Worm (Caenorhabditis elegans) whole organism, early embryonic: Measurements from ENCODE around the gene F21E9.2.

ENCODE experiments used
- B0310.2 ChIP-seq: sonication (generic microtip); optimal IDR thresholded peaks from 2 replicates; lab custom pipeline; 2016; ENCODE audit warnings: mild to moderate bottlenecking, missing genetic modification characterization, missing compliant biosample characterization
- F13C5.2 ChIP-seq: sonication (generic microtip); optimal IDR thresholded peaks from 2 replicates; lab custom pipeline; 2017; ENCODE audit warnings: mild to moderate bottlenecking, missing genetic modification characterization, inconsistent platforms, missing compliant biosample characterization
- aly-1 ChIP-seq: sonication (generic microtip); optimal IDR thresholded peaks from 2 replicates; lab custom pipeline; 2016; ENCODE audit warnings: missing genetic modification characterization, missing compliant biosample characterization
- ama-1 ChIP-seq: fragments of 150-350 bp; optimal IDR thresholded peaks from 2 replicates; lab custom pipeline; 2014
- ceh-13 ChIP-seq: fragments of 200-800 bp; sonication (Bioruptor generic); optimal IDR thresholded peaks from 2 replicates; lab custom pipeline; 2018; ENCODE audit warnings: mild to moderate bottlenecking, missing genetic modification characterization, missing compliant biosample characterization
- ceh-36 ChIP-seq: sonication (generic microtip); optimal IDR thresholded peaks from 2 replicates; lab custom pipeline; 2016; ENCODE audit warnings: missing genetic modification characterization, inconsistent platforms, missing compliant biosample characterization
- ets-7 ChIP-seq: sonication (generic microtip); optimal IDR thresholded peaks from 2 replicates; lab custom pipeline; 2016; ENCODE audit warnings: missing genotype, missing genetic modification characterization, missing compliant biosample characterization
- flt-1 ChIP-seq: fragments of 200-800 bp; sonication (Bioruptor generic); IDR thresholded peaks from 2 replicates; pipeline ENCODE4 v1.3.6; 2022; ENCODE audit warnings: missing genetic modification characterization, missing compliant biosample characterization
- hmbx-1 ChIP-seq: sonication (generic microtip); optimal IDR thresholded peaks from 2 replicates; lab custom pipeline; 2016; ENCODE audit warnings: mild to moderate bottlenecking, missing genetic modification characterization, missing compliant biosample characterization
- hmg-4 ChIP-seq: fragments of 200-800 bp; sonication (Bioruptor generic); optimal IDR thresholded peaks from 2 replicates; lab custom pipeline; 2018; ENCODE audit warnings: mild to moderate bottlenecking, missing genetic modification characterization, missing compliant biosample characterization
- hnd-1 ChIP-seq: sonication (generic microtip); optimal IDR thresholded peaks from 2 replicates; lab custom pipeline; 2016; ENCODE audit warnings: missing genetic modification characterization, missing compliant biosample characterization
- pes-1 ChIP-seq: fragments of 200-800 bp; sonication (Bioruptor generic); IDR thresholded peaks from 2 replicates; pipeline ENCODE4 v1.3.6; 2022; ENCODE audit warnings: missing genetic modification reagents, missing genetic modification characterization, missing compliant biosample characterization
- scrt-1 ChIP-seq: fragments of 200-800 bp; sonication (Bioruptor generic); IDR thresholded peaks from 2 replicates; pipeline ENCODE4 v1.3.6; 2022; ENCODE audit warnings: missing genetic modification characterization, missing compliant biosample characterization
- sea-1 ChIP-seq: fragments of 200-800 bp; sonication (Bioruptor generic); conservative IDR thresholded peaks from 2 replicates; pipeline ENCODE4 v1.3.6; 2022; ENCODE audit warnings: missing genetic modification characterization, missing compliant biosample characterization
- tbx-11 ChIP-seq: fragments of 200-800 bp; sonication (Bioruptor generic); IDR thresholded peaks from 2 replicates; pipeline ENCODE4 v1.3.6; 2022; ENCODE audit warnings: missing genetic modification characterization, missing compliant biosample characterization
- tbx-37 ChIP-seq: fragments of 200-800 bp; sonication (Bioruptor generic); conservative IDR thresholded peaks from 2 replicates; pipeline ENCODE4 v1.3.6; 2022; ENCODE audit warnings: missing genetic modification reagents, missing genetic modification characterization, missing compliant biosample characterization
- tra-4 ChIP-seq: sonication (generic microtip); optimal IDR thresholded peaks from 2 replicates; lab custom pipeline; 2017; ENCODE audit warnings: missing genetic modification characterization, missing compliant biosample characterization

The F21E9.2 gene

ce11 chrX:1360631-1361030, 30.9 kb upstream of the F21E9.2 start, which contains the start of gene F56C3.4:
Gene F56C3.4, minus strand, starts transcription at chrX:1360731.
- TF ChIP-seq ceh-13 (GFP tag; lab: Kevin White, UChicago) (no peak), flt-1 (no peak), ceh-36 (no peak)

- TF ChIP-seq ama-1 (no peak), scrt-1 (no peak), aly-1 (tag; lab: Kevin White, UChicago) (no peak), hmg-4 (GFP tag; lab: Kevin White, UChicago) (no peak), ceh-13 (GFP tag; lab: Kevin White, UChicago) (no peak), B0310.2 (tag; lab: Kevin White, UChicago) (no peak), sea-1 (GFP tag; lab: Robert Waterston, UW) (no peak)
Measured at ce11 chrX:1358295-1358694, 28.5 kb upstream of the F21E9.2 start, which contains the start of gene F56C3.3. Gene F56C3.3, minus strand, starts transcription at chrX:1358395.

- TF ChIP-seq tbx-37 (peak; percentile 39; the same call in 1 of the 2 replicates), hmg-4 (GFP tag; lab: Kevin White, UChicago) (peak; percentile 59), F13C5.2 (tag; lab: Kevin White, UChicago) (peak; percentile 78), ets-7 (tag; lab: Kevin White, UChicago) (no peak)
Measured at ce11 chrX:1344818-1345217, 15.1 kb upstream of the F21E9.2 start.

ce11 chrX:1344321-1344720, 14.6 kb upstream of the F21E9.2 start, which contains the start of gene ins-39:
Gene ins-39, minus strand, starts transcription at chrX:1344421.
- TF ChIP-seq hnd-1, result no peak
- no peak for TF ChIP-seq aly-1 (tag; lab: Kevin White, UChicago)
- no peak for TF ChIP-seq flt-1
- no peak for TF ChIP-seq B0310.2 (tag; lab: Kevin White, UChicago)
- TF ChIP-seq scrt-1, result no peak
- TF ChIP-seq hmbx-1 (tag; lab: Kevin White, UChicago), result no peak
- TF ChIP-seq ama-1, result no peak
- TF ChIP-seq ets-7 (tag; lab: Kevin White, UChicago), result no peak
- TF ChIP-seq tbx-11 (GFP tag; lab: Robert Waterston, UW), result no peak
- no peak for TF ChIP-seq ceh-13 (GFP tag; lab: Kevin White, UChicago)
- no peak for TF ChIP-seq ceh-36
- TF ChIP-seq tra-4, result no peak
- no peak for TF ChIP-seq hmg-4 (GFP tag; lab: Kevin White, UChicago)
- no peak for TF ChIP-seq F13C5.2 (tag; lab: Kevin White, UChicago)
- no peak for TF ChIP-seq sea-1 (GFP tag; lab: Robert Waterston, UW)
- TF ChIP-seq pes-1, result no peak
- no peak for TF ChIP-seq tbx-37

- no peak for TF ChIP-seq ama-1
- no peak for TF ChIP-seq tra-4
- TF ChIP-seq flt-1, result no peak
- TF ChIP-seq F13C5.2 (tag; lab: Kevin White, UChicago), result no peak
- TF ChIP-seq sea-1 (GFP tag; lab: Robert Waterston, UW), result no peak
- TF ChIP-seq ceh-36, result no peak
- no peak for TF ChIP-seq B0310.2 (tag; lab: Kevin White, UChicago)
- no peak for TF ChIP-seq scrt-1
- TF ChIP-seq pes-1, result no peak
Measured at ce11 chrX:1338906-1339673, 9.3 kb upstream of the F21E9.2 start.

ce11 chrX:1337834-1338233, 8.1 kb upstream of the F21E9.2 start:
- TF ChIP-seq flt-1, result no peak
- no peak for TF ChIP-seq hnd-1
- TF ChIP-seq ceh-13 (GFP tag; lab: Kevin White, UChicago), result no peak
- TF ChIP-seq sea-1 (GFP tag; lab: Robert Waterston, UW), result no peak
- TF ChIP-seq ama-1, result no peak
- TF ChIP-seq F13C5.2 (tag; lab: Kevin White, UChicago), result no peak
- no peak for TF ChIP-seq hmbx-1 (tag; lab: Kevin White, UChicago)

ce11 chrX:1337009-1337408, 7.3 kb upstream of the F21E9.2 start, which contains the start of gene ttr-37:
Gene ttr-37, minus strand, starts transcription at chrX:1337175.
- no peak for TF ChIP-seq pes-1
- no peak for TF ChIP-seq tra-4
- no peak for TF ChIP-seq sea-1 (GFP tag; lab: Robert Waterston, UW)
- no peak for TF ChIP-seq B0310.2 (tag; lab: Kevin White, UChicago)
- no peak for TF ChIP-seq hmg-4 (GFP tag; lab: Kevin White, UChicago)
- TF ChIP-seq hmbx-1 (tag; lab: Kevin White, UChicago), result no peak
- TF ChIP-seq tbx-11 (GFP tag; lab: Robert Waterston, UW), result no peak

- TF ChIP-seq flt-1 (no peak), hnd-1 (no peak), aly-1 (tag; lab: Kevin White, UChicago) (no peak), hmbx-1 (tag; lab: Kevin White, UChicago) (no peak), B0310.2 (tag; lab: Kevin White, UChicago) (no peak), ama-1 (no peak), F13C5.2 (tag; lab: Kevin White, UChicago) (no peak), ceh-13 (GFP tag; lab: Kevin White, UChicago) (no peak), tbx-37 (no peak), scrt-1 (no peak), ets-7 (tag; lab: Kevin White, UChicago) (no peak), pes-1 (no peak), tbx-11 (GFP tag; lab: Robert Waterston, UW) (no peak), hmg-4 (GFP tag; lab: Kevin White, UChicago) (no peak), sea-1 (GFP tag; lab: Robert Waterston, UW) (no peak), ceh-36 (no peak), tra-4 (no peak)
Measured at ce11 chrX:1327201-1327600, 2.5 kb downstream of the F21E9.2 start.
